Worm (Caenorhabditis elegans): ENCODE results near the gene Y71H2AM.3.
A peak's percentile ranks its signal among the peaks of the same experiment; 100 is the strongest.

Y71H2AM.3 gene

ce11 chrIII:2769078-2769477 lies 36.2 kb upstream of the Y71H2AM.3 start:
- TF ChIP-seq nfya-2 (GFP tag; IDR thresholded peaks at IDR 0.05), result no peak
- TF ChIP-seq lsl-1 (GFP tag; optimal IDR thresholded peaks at IDR 0.05), result no peak
- TF ChIP-seq xnd-1 (tag; optimal IDR thresholded peaks at IDR 0.05), result no peak
- TF ChIP-seq Y79H2A.3 (GFP tag; conservative IDR thresholded peaks at IDR 0.05), result no peak
- no peak for TF ChIP-seq nhr-179 (tag; optimal IDR thresholded peaks at IDR 0.05)
- no peak for TF ChIP-seq repo-1 (tag; optimal IDR thresholded peaks at IDR 0.05)

ce11 chrIII:2770752-2771151 lies 34.5 kb upstream of the Y71H2AM.3 start:
- TF ChIP-seq egrh-3 (GFP tag; IDR thresholded peaks at IDR 0.05) (peak; percentile 55; the same call in 1 of the 2 replicates), zfh-2 (GFP tag; conservative IDR thresholded peaks at IDR 0.05) (peak; percentile 78), hlh-12 (tag; optimal IDR thresholded peaks at IDR 0.05) (no peak)

ce11 chrIII:2778655-2779054 lies 26.6 kb upstream of the Y71H2AM.3 start, which contains the start of gene laf-1:
laf-1 (minus strand) TSS chrIII:2779053.
- TF ChIP-seq tbp1 (GFP tag; optimal IDR thresholded peaks at IDR 0.05) (no peak), mcd-1 (GFP tag; IDR thresholded peaks at IDR 0.05) (0 out of 2 replicates have a peak, but pooled peaks have one; percentile 24), egrh-3 (GFP tag; IDR thresholded peaks at IDR 0.05) (peak; percentile 65; the same call in 1 of the 2 replicates), zfh-2 (GFP tag; conservative IDR thresholded peaks at IDR 0.05) (peak; percentile 73)

ce11 chrIII:2780283-2780682 lies 24.9 kb upstream of the Y71H2AM.3 start:
- TF ChIP-seq athp-1 (tag; optimal IDR thresholded peaks at IDR 0.05) (no peak), F55B11.4 (tag; optimal IDR thresholded peaks at IDR 0.05; ENCODE audit: borderline replicate concordance, insufficient read depth) (no peak), lin-35 (GFP tag; optimal IDR thresholded peaks at IDR 0.05) (no peak), let-526 (GFP tag; IDR thresholded peaks at IDR 0.05) (no peak), somi-1 (GFP tag; optimal IDR thresholded peaks at IDR 0.05) (no peak), rec-8 (tag; optimal IDR thresholded peaks at IDR 0.05) (no peak), zim-3 (tag; optimal IDR thresholded peaks at IDR 0.05) (no peak), hmg-1.2 (GFP tag; IDR thresholded peaks at IDR 0.05) (0 out of 2 replicates have a peak, but pooled peaks have one; percentile 12)

- TF ChIP-seq snpc-1.1 (tag; optimal IDR thresholded peaks at IDR 0.05; ENCODE audit: insufficient read depth) (peak; percentile 6), F52B5.7 (tag; optimal IDR thresholded peaks at IDR 0.05) (no peak), rcor-1 (GFP tag; IDR thresholded peaks at IDR 0.05) (no peak), lin-54 (GFP tag; optimal IDR thresholded peaks at IDR 0.05) (peak; percentile 65), lin-35 (GFP tag; optimal IDR thresholded peaks at IDR 0.05) (peak in 1 of 3 experiments; percentile 3), T26A5.8 (tag; optimal IDR thresholded peaks at IDR 0.05) (no peak), mcd-1 (GFP tag; IDR thresholded peaks at IDR 0.05) (peak; percentile 38; the same call in 1 of the 2 replicates), F33H1.4 (GFP tag; IDR thresholded peaks at IDR 0.05) (peak; percentile 48), madf-6 (GFP tag; IDR thresholded peaks at IDR 0.05) (peak; percentile 57; the same call in 1 of the 2 replicates), attf-5 (GFP tag; optimal IDR thresholded peaks at IDR 0.05) (peak; percentile 31), lsl-1 (GFP tag; optimal IDR thresholded peaks at IDR 0.05) (peak; percentile 84)
Observed at ce11 chrIII:2780793-2781192, 24.4 kb upstream of the Y71H2AM.3 start, which contains the start of gene Y71H2AM.6. Y71H2AM.6 (plus strand) TSS chrIII:2781056.

- TF ChIP-seq aptf-3 (GFP tag; IDR thresholded peaks at IDR 0.05), result no peak
- TF ChIP-seq nhr-179 (tag; optimal IDR thresholded peaks at IDR 0.05), result no peak
- peak; percentile 87 for TF ChIP-seq xnd-1 (tag; optimal IDR thresholded peaks at IDR 0.05)
- TF ChIP-seq efl-1 (GFP tag; optimal IDR thresholded peaks at IDR 0.05), result peak; percentile 51
- TF ChIP-seq sdz-38 (tag; optimal IDR thresholded peaks at IDR 0.05), result no peak
- peak; percentile 80 for TF ChIP-seq F33H1.4 (GFP tag; IDR thresholded peaks at IDR 0.05)
- TF ChIP-seq Y53G8AR.9 (GFP tag; conservative IDR thresholded peaks at IDR 0.05), result no peak
- no peak for TF ChIP-seq rcor-1 (GFP tag; IDR thresholded peaks at IDR 0.05)
- no peak for TF ChIP-seq let-526 (GFP tag; IDR thresholded peaks at IDR 0.05)
- TF ChIP-seq attf-6 (GFP tag; IDR thresholded peaks at IDR 0.05), result no peak
- TF ChIP-seq aptf-2 (GFP tag; conservative IDR thresholded peaks at IDR 0.05), result no peak
- no peak for TF ChIP-seq gei-17 (GFP tag; optimal IDR thresholded peaks at IDR 0.05)
- no peak for TF ChIP-seq snpc-3.4 (tag; optimal IDR thresholded peaks at IDR 0.05)
- no peak for TF ChIP-seq nfya-1 (tag; optimal IDR thresholded peaks at IDR 0.05; ENCODE audit: borderline replicate concordance, insufficient read depth)
- TF ChIP-seq lin-40 (tag; optimal IDR thresholded peaks at IDR 0.05), result no peak
- no peak for TF ChIP-seq nhr-90 (tag; optimal IDR thresholded peaks at IDR 0.05)
- no peak for TF ChIP-seq rec-8 (tag; optimal IDR thresholded peaks at IDR 0.05)
- no peak for TF ChIP-seq bed-1 (GFP tag; IDR thresholded peaks at IDR 0.05)
Observed at ce11 chrIII:2781833-2782232, 23.4 kb upstream of the Y71H2AM.3 start.
